Worm (Caenorhabditis elegans) whole organism, L3 larva: Measurements from ENCODE around the gene irld-52.

Experiments used
- R02D3.7 ChIP-seq: fragments of 150-350 bp; optimal IDR thresholded peaks from 2 replicates; lab custom pipeline; 2014; ENCODE audit warnings: missing biosample characterization, missing genetic modification characterization
- ZK546.5 ChIP-seq: sonication (generic microtip); optimal IDR thresholded peaks from 2 replicates; lab custom pipeline; 2017; ENCODE audit warnings: missing biosample characterization, missing genetic modification characterization
- ama-1 ChIP-seq: fragments of 150-350 bp; optimal IDR thresholded peaks from 2 replicates; lab custom pipeline; 2018
- ceh-16 ChIP-seq: sonication (generic microtip); optimal IDR thresholded peaks from 2 replicates; lab custom pipeline; 2017; ENCODE audit warnings: missing biosample characterization, missing genetic modification characterization
- ceh-28 ChIP-seq: fragments of 150-350 bp; optimal IDR thresholded peaks from 2 replicates; lab custom pipeline; 2014; ENCODE audit warnings: missing biosample characterization, missing genetic modification reagents, missing genetic modification characterization
- ceh-9 ChIP-seq: sonication (generic microtip); optimal IDR thresholded peaks from 2 replicates; lab custom pipeline; 2018; ENCODE audit warnings: missing biosample characterization, missing genetic modification characterization
- daf-12 ChIP-seq: fragments of 150-350 bp; optimal IDR thresholded peaks from 2 replicates; lab custom pipeline; 2014; ENCODE audit warnings: missing biosample characterization, missing genetic modification reagents, missing genetic modification characterization
- egl-5 ChIP-seq: fragments of 150-350 bp; optimal IDR thresholded peaks from 2 replicates; lab custom pipeline; 2017; ENCODE audit warnings: missing biosample characterization, missing genetic modification reagents, missing genetic modification characterization, inconsistent platforms
- elt-2 ChIP-seq: sonication (generic microtip); optimal IDR thresholded peaks from 2 replicates; lab custom pipeline; 2016; ENCODE audit warnings: missing genetic modification reagents, mild to moderate bottlenecking, missing genetic modification characterization, missing compliant biosample characterization
- elt-3 ChIP-seq, 3 experiments: fragments of 150-350 bp in 1 of 3; sonication (generic microtip) in 2 of 3; optimal IDR thresholded peaks; 2 replicates in 2 of 3; 4 replicates in 1 of 3; lab custom pipeline; 2014 to 2017; ENCODE audit warnings: missing biosample characterization in 3 of 3, missing genetic modification characterization in 3 of 3
- eor-1 ChIP-seq, 2 experiments: fragments of 150-350 bp; optimal IDR thresholded peaks; 2 replicates each; lab custom pipeline; 2014 to 2018; ENCODE audit warnings: missing biosample characterization in 2 of 2, missing genetic modification characterization in 2 of 2
- fkh-10 ChIP-seq: sonication (generic microtip); optimal IDR thresholded peaks from 2 replicates; lab custom pipeline; 2017; ENCODE audit warnings: missing biosample characterization, missing genetic modification reagents, missing genetic modification characterization
- hmg-11 ChIP-seq: sonication (generic microtip); optimal IDR thresholded peaks from 2 replicates; lab custom pipeline; 2016; ENCODE audit warnings: missing genetic modification characterization, missing compliant biosample characterization
- jun-1 ChIP-seq: fragments of 150-350 bp; optimal IDR thresholded peaks from 2 replicates; lab custom pipeline; 2014; ENCODE audit warnings: missing biosample characterization, missing genetic modification reagents, missing genetic modification characterization
- lin-15B ChIP-seq: fragments of 150-350 bp; optimal IDR thresholded peaks from 2 replicates; lab custom pipeline; 2014; ENCODE audit warnings: missing biosample characterization, missing genetic modification characterization
- lin-39 ChIP-seq: fragments of 150-350 bp; optimal IDR thresholded peaks from 2 replicates; lab custom pipeline; 2018; ENCODE audit warnings: missing biosample characterization, missing genetic modification reagents, missing genetic modification characterization
- lsy-12 ChIP-seq: sonication (generic microtip); optimal IDR thresholded peaks from 2 replicates; lab custom pipeline; 2016; ENCODE audit warnings: mild to moderate bottlenecking, missing genetic modification characterization, missing compliant biosample characterization
- mdl-1 ChIP-seq: fragments of 150-350 bp; optimal IDR thresholded peaks from 2 replicates; lab custom pipeline; 2014; ENCODE audit warnings: missing biosample characterization, missing genetic modification characterization
- mml-1 ChIP-seq: fragments of 150-350 bp; sonication (generic microtip); optimal IDR thresholded peaks from 3 replicates; lab custom pipeline; 2014; ENCODE audit warnings: missing biosample characterization, missing genetic modification characterization
- nfya-1 ChIP-seq: sonication (generic microtip); optimal IDR thresholded peaks from 2 replicates; lab custom pipeline; 2017; ENCODE audit warnings: missing genetic modification characterization, mild to moderate bottlenecking, missing compliant biosample characterization, antibody characterized with exemption, moderate library complexity; ENCODE audit not compliant: insufficient read depth
- nhr-12 ChIP-seq: fragments of 150-350 bp; optimal IDR thresholded peaks from 2 replicates; lab custom pipeline; 2014; ENCODE audit warnings: missing biosample characterization, missing genetic modification characterization
- nhr-23 ChIP-seq: fragments of 150-350 bp; optimal IDR thresholded peaks from 2 replicates; lab custom pipeline; 2014; ENCODE audit warnings: missing biosample characterization, missing genetic modification reagents, missing genetic modification characterization
- nhr-237 ChIP-seq: fragments of 150-350 bp; optimal IDR thresholded peaks from 2 replicates; lab custom pipeline; 2014; ENCODE audit warnings: missing biosample characterization, missing genetic modification characterization
- nhr-25 ChIP-seq: sonication (generic microtip); optimal IDR thresholded peaks from 2 replicates; lab custom pipeline; 2017; ENCODE audit warnings: missing biosample characterization, missing genetic modification characterization
- nhr-28 ChIP-seq: fragments of 150-350 bp; optimal IDR thresholded peaks from 2 replicates; lab custom pipeline; 2014; ENCODE audit warnings: missing biosample characterization, missing genetic modification characterization
- nhr-43 ChIP-seq: sonication (generic microtip); optimal IDR thresholded peaks from 2 replicates; lab custom pipeline; 2016; ENCODE audit warnings: mild to moderate bottlenecking, missing genetic modification characterization, missing compliant biosample characterization; ENCODE audit not compliant: poor library complexity, severe bottlenecking
- nhr-67 ChIP-seq: fragments of 150-350 bp; optimal IDR thresholded peaks from 2 replicates; lab custom pipeline; 2014; ENCODE audit warnings: missing biosample characterization, missing genetic modification characterization
- nhr-77 ChIP-seq: fragments of 150-350 bp; optimal IDR thresholded peaks from 2 replicates; lab custom pipeline; 2014; ENCODE audit warnings: missing biosample characterization, missing genetic modification characterization
- pha-4 ChIP-seq: fragments of 150-350 bp; optimal IDR thresholded peaks from 2 replicates; lab custom pipeline; 2014; ENCODE audit warnings: missing biosample characterization, missing genetic modification reagents, missing genetic modification characterization
- pqm-1 ChIP-seq: fragments of 150-350 bp; optimal IDR thresholded peaks from 2 replicates; lab custom pipeline; 2017; ENCODE audit warnings: missing biosample characterization, missing genetic modification characterization, inconsistent platforms
- sea-2 ChIP-seq: fragments of 150-350 bp; sonication (generic microtip); optimal IDR thresholded peaks from 4 replicates; lab custom pipeline; 2014; ENCODE audit warnings: missing biosample characterization, missing genetic modification reagents, missing genetic modification characterization
- snpc-4 ChIP-seq: fragments of 150-350 bp; optimal IDR thresholded peaks from 2 replicates; lab custom pipeline; 2014; ENCODE audit warnings: missing biosample characterization, missing genetic modification characterization
- tbx-2 ChIP-seq: sonication (generic microtip); optimal IDR thresholded peaks from 2 replicates; lab custom pipeline; 2016; ENCODE audit warnings: mild to moderate bottlenecking, missing genetic modification characterization, missing compliant biosample characterization
- unc-39 ChIP-seq: sonication (generic microtip); optimal IDR thresholded peaks from 4 replicates; lab custom pipeline; 2017; ENCODE audit warnings: missing biosample characterization, missing genetic modification characterization
- unc-62 ChIP-seq: fragments of 150-350 bp; sonication (generic microtip); optimal IDR thresholded peaks from 4 replicates; lab custom pipeline; 2014; ENCODE audit warnings: missing biosample characterization, missing genetic modification reagents, missing genetic modification characterization
- zag-1 ChIP-seq: fragments of 150-350 bp; optimal IDR thresholded peaks from 2 replicates; lab custom pipeline; 2014; ENCODE audit warnings: missing biosample characterization, missing genetic modification characterization
- ztf-11 ChIP-seq: fragments of 150-350 bp; optimal IDR thresholded peaks from 2 replicates; lab custom pipeline; 2014; ENCODE audit warnings: missing biosample characterization, missing genetic modification characterization

Gene irld-52

DNA sequence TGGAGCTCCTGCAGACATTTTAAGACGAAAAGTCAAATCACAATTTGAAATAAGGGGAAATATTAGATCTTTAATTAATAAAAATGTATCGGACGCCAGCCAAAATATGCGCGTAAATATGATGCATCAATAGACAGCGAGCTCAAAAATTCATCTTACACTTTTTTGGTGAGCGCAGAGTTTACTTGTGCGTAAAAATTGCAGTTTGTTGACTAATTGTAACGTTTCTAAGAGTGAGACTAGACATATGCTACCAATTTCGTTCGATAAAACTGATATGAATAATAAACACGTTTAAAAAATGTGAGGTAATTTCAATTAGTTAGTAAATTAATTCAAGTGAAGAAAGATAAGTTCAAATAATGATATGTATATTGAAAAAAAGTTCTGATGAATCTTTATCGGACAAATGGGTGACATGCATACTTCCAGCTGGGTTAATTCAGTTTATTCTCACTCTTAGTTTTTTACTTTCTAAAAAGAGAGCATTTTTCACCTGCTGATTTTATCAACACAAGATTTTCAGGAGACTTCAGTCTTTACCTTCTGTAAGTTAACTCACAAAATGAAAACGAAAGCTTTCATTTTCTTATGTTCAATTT lies at the start of gene irld-52, which contains the start of gene nhr-285:
Gene irld-52, plus strand, starts transcription at position 552 of the 602 bp plus-strand sequence.
Gene nhr-285, minus strand, starts transcription at position 101 of the 602 bp plus-strand sequence.
- no peak for TF ChIP-seq lin-15B (tag; lab: Kevin White, UChicago)
- no peak for TF ChIP-seq nhr-25 (tag; lab: Kevin White, UChicago)
- TF ChIP-seq daf-12 (tag; lab: Kevin White, UChicago) = no peak
- TF ChIP-seq ceh-16 (tag; lab: Kevin White, UChicago) = no peak
- no peak for TF ChIP-seq pqm-1
- no peak for TF ChIP-seq ztf-11
- TF ChIP-seq elt-2 = no peak
- no peak for TF ChIP-seq nhr-77 (tag; lab: Kevin White, UChicago)
- TF ChIP-seq snpc-4 (tag; lab: Kevin White, UChicago) = no peak
- TF ChIP-seq tbx-2 (tag; lab: Kevin White, UChicago) = no peak
- TF ChIP-seq eor-1 (tag; optimal IDR thresholded peaks at IDR 0.05; lab: Kevin White, UChicago) = no peak
- TF ChIP-seq nhr-12 (tag; lab: Kevin White, UChicago) = no peak
- no peak for TF ChIP-seq lin-39
- TF ChIP-seq ceh-28 (tag; lab: Kevin White, UChicago) = no peak

DNA sequence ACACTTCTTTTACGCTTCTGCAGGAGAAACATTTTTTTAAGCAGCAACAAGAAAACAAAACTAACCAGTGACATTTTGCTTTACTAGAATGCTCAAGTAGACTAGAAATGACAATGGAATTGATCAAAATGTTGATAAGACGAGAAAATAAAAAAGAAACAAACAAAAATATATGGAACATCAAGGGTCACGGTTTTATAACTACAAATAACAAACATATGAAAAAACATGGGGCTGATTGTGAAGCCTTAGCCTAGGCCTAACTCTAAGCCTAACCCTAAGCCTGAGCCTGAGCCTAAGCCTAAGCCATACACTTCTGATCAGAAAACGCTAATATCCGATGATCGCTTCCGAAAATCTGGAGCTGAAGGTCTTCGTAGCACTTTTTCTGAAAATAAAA lies 49.0 kb upstream of the irld-52 start, which contains the start of gene Y6E2A.10:
Gene Y6E2A.10, minus strand, starts transcription at position 101 of the 400 bp plus-strand sequence.
- TF ChIP-seq nhr-25 (tag; lab: Kevin White, UChicago) (no peak), nhr-28 (tag; lab: Kevin White, UChicago) (no peak), elt-2 (no peak), nhr-237 (no peak), tbx-2 (tag; lab: Kevin White, UChicago) (no peak)

- TF ChIP-seq ceh-9 (tag; lab: Kevin White, UChicago) (no peak), nhr-43 (tag; lab: Kevin White, UChicago) (no peak), zag-1 (tag; lab: Kevin White, UChicago) (no peak), elt-2 (no peak)
- TF ChIP-seq, all 47 proteins: peak for 0
These were observed 47.3 kb upstream of the irld-52 start, which contains the start of gene str-38 for ce11 chrV:15732209-15732608. TSS of gene str-38 (minus strand) at chrV:15732309.

DNA sequence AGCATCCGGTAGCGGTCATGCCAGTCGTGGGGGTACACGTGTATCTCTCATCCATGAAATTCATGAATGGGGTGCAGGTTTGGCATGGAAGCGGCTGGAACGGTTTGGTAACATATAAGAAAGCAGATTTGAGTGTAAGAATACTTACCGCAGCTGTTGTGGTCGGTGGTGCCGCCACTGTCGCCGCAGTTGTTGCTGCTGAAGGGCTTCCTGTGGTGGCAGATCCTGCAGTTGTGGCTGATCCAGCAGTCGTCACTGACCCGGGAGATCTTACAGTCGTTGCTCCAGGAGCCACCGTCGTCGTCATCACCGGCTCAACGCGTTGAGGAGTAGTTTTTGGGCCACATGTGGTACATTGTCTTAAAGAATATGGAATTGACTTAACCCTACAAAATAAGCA lies 46.5 kb upstream of the irld-52 start:
- TF ChIP-seq elt-2 = no peak
- TF ChIP-seq nhr-43 (tag; lab: Kevin White, UChicago) = no peak
- no peak for TF ChIP-seq elt-3 (tag; optimal IDR thresholded peaks at IDR 0.05; lab: Kevin White, UChicago)
- no peak for TF ChIP-seq unc-62
- TF ChIP-seq nhr-77 (tag; lab: Kevin White, UChicago) = no peak
- no peak for TF ChIP-seq ceh-28 (tag; lab: Kevin White, UChicago)
- TF ChIP-seq lin-39 = no peak
- no peak for TF ChIP-seq jun-1 (tag; lab: Kevin White, UChicago)
- no peak for TF ChIP-seq sea-2
- no peak for TF ChIP-seq zag-1 (tag; lab: Kevin White, UChicago)
- no peak for TF ChIP-seq nfya-1 (tag; lab: Kevin White, UChicago)
- TF ChIP-seq mml-1 = no peak
- no peak for TF ChIP-seq snpc-4 (tag; lab: Kevin White, UChicago)
- no peak for TF ChIP-seq lsy-12
- TF ChIP-seq nhr-67 (tag; lab: Kevin White, UChicago) = no peak
- no peak for TF ChIP-seq pqm-1
- TF ChIP-seq, all 47 proteins: peak for 0

DNA sequence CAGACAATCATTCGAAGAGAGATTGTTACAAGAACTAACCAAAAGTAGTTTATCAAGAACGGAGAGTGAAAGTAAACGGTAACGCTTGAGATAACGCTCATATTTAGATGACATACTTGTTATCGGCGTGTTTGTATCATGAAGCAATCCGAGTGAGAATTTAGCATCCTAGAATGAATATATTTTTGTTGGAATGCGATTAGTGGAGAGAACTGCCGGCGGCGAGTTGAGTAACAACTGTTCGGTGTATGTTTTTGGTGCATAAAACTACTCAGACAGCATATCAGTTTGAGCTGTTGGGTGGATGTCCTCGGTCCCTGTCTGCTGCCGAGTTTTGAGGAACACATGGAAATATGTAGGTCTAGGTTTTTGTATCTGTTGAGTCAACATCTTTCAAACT lies 45.9 kb upstream of the irld-52 start, which contains the start of gene T23D5.3:
Gene T23D5.3, minus strand, starts transcription at position 101 of the 400 bp plus-strand sequence.
- no peak for TF ChIP-seq unc-39 (tag; lab: Kevin White, UChicago)

- TF ChIP-seq egl-5 (no peak), pha-4 (tag; lab: Kevin White, UChicago) (no peak), pqm-1 (no peak), ceh-9 (tag; lab: Kevin White, UChicago) (no peak), lsy-12 (no peak), ceh-16 (tag; lab: Kevin White, UChicago) (no peak), unc-62 (no peak), fkh-10 (GFP tag; lab: Kevin White, UChicago) (no peak), snpc-4 (tag; lab: Kevin White, UChicago) (no peak), mdl-1 (tag; lab: Kevin White, UChicago) (no peak), R02D3.7 (tag; lab: Kevin White, UChicago) (no peak), elt-3 (tag; optimal IDR thresholded peaks at IDR 0.05; lab: Kevin White, UChicago) (no peak), nhr-25 (tag; lab: Kevin White, UChicago) (no peak), ama-1 (lab: Kevin White, UChicago) (no peak), eor-1 (tag; optimal IDR thresholded peaks at IDR 0.05; lab: Kevin White, UChicago) (no peak), hmg-11 (no peak), ZK546.5 (tag; lab: Kevin White, UChicago) (no peak), jun-1 (tag; lab: Kevin White, UChicago) (no peak), nhr-23 (tag; lab: Kevin White, UChicago) (no peak)
These were observed 43.8 kb upstream of the irld-52 start, which contains the start of gene str-27 for ce11 chrV:15735720-15736119. TSS of gene str-27 (minus strand) at chrV:15735820.
